Fruit fly (Drosophila melanogaster): Measurements from ENCODE around the gene CG17637.
"Not testable (repeated sequence)": the region's sequence is repeated elsewhere in the genome, so short reads cannot be mapped to it uniquely, and the experiment has no call there.

dm6 chr3L:20503886-20504285 is at the start of gene CG17637:
- TF ChIP-seq Jra (GFP tag; optimal IDR thresholded peaks at IDR 0.05); Vsx2 (GFP tag; optimal IDR thresholded peaks at IDR 0.05; ENCODE audit: partially characterized antibody); dl (GFP tag; optimal IDR thresholded peaks at IDR 0.05; ENCODE audit: insufficient read depth in 1 of 2, partially characterized antibody in 2 of 2); ey (GFP tag; optimal IDR thresholded peaks at IDR 0.05); Sp1 (GFP tag; optimal IDR thresholded peaks at IDR 0.05); N (GFP tag; optimal IDR thresholded peaks at IDR 0.05): not testable (repeated sequence)

Measured in whole organism, wandering third instar larva.